Fruit fly (Drosophila melanogaster): ENCODE measurements around the gene CG14053.

The CG14053 gene

DNA sequence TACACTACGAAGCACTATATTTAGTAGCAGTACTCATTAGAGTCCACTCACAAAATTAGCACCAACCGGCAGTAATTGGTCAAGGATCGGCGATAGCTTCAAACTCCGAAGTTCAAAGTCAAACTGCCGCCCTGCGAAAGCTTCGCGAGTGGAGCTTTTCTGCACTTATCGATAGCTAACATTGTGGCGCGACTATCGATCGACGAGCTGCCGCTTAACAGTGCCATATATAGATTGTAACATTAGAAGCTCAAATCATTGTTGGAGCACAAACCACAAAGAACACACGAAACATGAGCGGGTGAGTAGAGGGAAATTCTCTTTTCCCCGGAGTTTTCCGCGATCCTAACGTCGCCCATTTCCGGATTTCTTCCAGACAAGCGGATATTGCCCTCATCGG, 48.6 kb downstream of the CG14053 start, which contains the start of gene Pgd (continued):
- peak; percentile 44 for TF ChIP-seq Scr (GFP tag; IDR thresholded peaks at IDR 0.05; ENCODE audit: partially characterized antibody)
- peak; percentile 58 for TF ChIP-seq nom (GFP tag; optimal IDR thresholded peaks at IDR 0.05)
- TF ChIP-seq Dll (GFP tag; IDR thresholded peaks at IDR 0.05; ENCODE audit: partially characterized antibody): peak; percentile 57; the same call in 2 of the 4 replicates
- TF ChIP-seq sr (GFP tag; IDR thresholded peaks at IDR 0.05): no peak
- no peak for TF ChIP-seq CkIIα-i1 (GFP tag; IDR thresholded peaks at IDR 0.05)
- peak; percentile 82 for TF ChIP-seq E2f2 (GFP tag; IDR thresholded peaks at IDR 0.05)
- no peak for TF ChIP-seq peb (GFP tag; IDR thresholded peaks at IDR 0.05)
- TF ChIP-seq CG18599 (GFP tag; optimal IDR thresholded peaks at IDR 0.05): peak; percentile 26
- no peak for TF ChIP-seq Hsf (GFP tag; optimal IDR thresholded peaks at IDR 0.05)
- peak; percentile 62 for TF ChIP-seq Opbp (GFP tag; IDR thresholded peaks at IDR 0.05; ENCODE audit: partially characterized antibody)
- TF ChIP-seq Dref (GFP tag; IDR thresholded peaks at IDR 0.05): peak; percentile 68
- TF ChIP-seq CG2116 (GFP tag; optimal IDR thresholded peaks at IDR 0.05): peak; percentile 9
- no peak for TF ChIP-seq wek (GFP tag; optimal IDR thresholded peaks at IDR 0.05)
- TF ChIP-seq Sry-δ (GFP tag; optimal IDR thresholded peaks at IDR 0.05): peak; percentile 59
- TF ChIP-seq CG15601 (tag; optimal IDR thresholded peaks at IDR 0.05): no peak
- no peak for TF ChIP-seq CrebB (tag; optimal IDR thresholded peaks at IDR 0.05)
- peak; percentile 23 for TF ChIP-seq Hmr (GFP tag; optimal IDR thresholded peaks at IDR 0.05)
- no peak for TF ChIP-seq CG18476 (GFP tag; optimal IDR thresholded peaks at IDR 0.05)
- TF ChIP-seq kay (GFP tag; optimal IDR thresholded peaks at IDR 0.05): no peak
- no peak for TF ChIP-seq Sin3A (optimal IDR thresholded peaks at IDR 0.05)
- peak in 1 of 2 experiments; percentile 23 for TF ChIP-seq Hr78 (GFP tag; optimal IDR thresholded peaks at IDR 0.05)
- peak; percentile 55 for TF ChIP-seq sna (GFP tag; IDR thresholded peaks at IDR 0.05; ENCODE audit: partially characterized antibody)
- no peak for TF ChIP-seq CG10979 (tag; optimal IDR thresholded peaks at IDR 0.05)
- no peak for TF ChIP-seq CG6272 (GFP tag; IDR thresholded peaks at IDR 0.05)
- TF ChIP-seq gcm (GFP tag; optimal IDR thresholded peaks at IDR 0.05): no peak
- TF ChIP-seq Ets65A (GFP tag): peak; percentile 45
- TF ChIP-seq repo (GFP tag; optimal IDR thresholded peaks at IDR 0.05): no peak
- TF ChIP-seq MESR4 (GFP tag; optimal IDR thresholded peaks at IDR 0.05): peak; percentile 12
- TF ChIP-seq slp2 (GFP tag; optimal IDR thresholded peaks at IDR 0.05): no peak
- TF ChIP-seq dpn (GFP tag; optimal IDR thresholded peaks at IDR 0.05): no peak
- peak; percentile 25 for TF ChIP-seq CG13296 (GFP tag; optimal IDR thresholded peaks at IDR 0.05)
- TF ChIP-seq gcm2 (GFP tag; optimal IDR thresholded peaks at IDR 0.05): no peak
- TF ChIP-seq CG11560 (tag; IDR thresholded peaks at IDR 0.05): no peak
- TF ChIP-seq knrl (GFP tag; IDR thresholded peaks at IDR 0.05; ENCODE audit: partially characterized antibody): peak; percentile 39; the same call in 1 of the 3 replicates
- TF ChIP-seq CG1233 (GFP tag; optimal IDR thresholded peaks at IDR 0.05): no peak
- TF ChIP-seq CG7786 (GFP tag; optimal IDR thresholded peaks at IDR 0.05): no peak
- TF ChIP-seq HHEX (GFP tag; optimal IDR thresholded peaks at IDR 0.05): no peak
- TF ChIP-seq ase (GFP tag; IDR thresholded peaks at IDR 0.05): no peak
- no peak for TF ChIP-seq CG12659 (GFP tag; optimal IDR thresholded peaks at IDR 0.05)
- no peak for TF ChIP-seq Side (GFP tag; optimal IDR thresholded peaks at IDR 0.05)
- no peak for TF ChIP-seq cato (GFP tag; optimal IDR thresholded peaks at IDR 0.05; ENCODE audit: borderline replicate concordance)
- TF ChIP-seq CG34376 (GFP tag; optimal IDR thresholded peaks at IDR 0.05): peak; percentile 39
- TF ChIP-seq zen2 (GFP tag; IDR thresholded peaks at IDR 0.05; ENCODE audit: partially characterized antibody): peak; percentile 37; the same call in 1 of the 3 replicates
- TF ChIP-seq cwo (GFP tag; optimal IDR thresholded peaks at IDR 0.05): no peak
- TF ChIP-seq CG8290 (GFP tag; optimal IDR thresholded peaks at IDR 0.05): no peak
- TF ChIP-seq CG8290 (tag; optimal IDR thresholded peaks at IDR 0.05): peak in 1 of 2 experiments; percentile 24
- peak; percentile 56 for TF ChIP-seq pzg (GFP tag; optimal IDR thresholded peaks at IDR 0.05)
- TF ChIP-seq CG16779 (GFP tag; IDR thresholded peaks at IDR 0.05): no peak
- TF ChIP-seq Dbx (GFP tag; IDR thresholded peaks at IDR 0.05): no peak
- TF ChIP-seq CG2120 (GFP tag; optimal IDR thresholded peaks at IDR 0.05): no peak
- peak; percentile 34; the same call in 1 of the 2 replicates for TF ChIP-seq inv (GFP tag; IDR thresholded peaks at IDR 0.05; ENCODE audit: partially characterized antibody)
